Worm (Caenorhabditis elegans): ENCODE results near the gene K08B4.7.

- TF ChIP-seq aly-2 (tag; optimal IDR thresholded peaks at IDR 0.05) (no peak), nhr-76 (tag; optimal IDR thresholded peaks at IDR 0.05) (no peak), mdl-1 (tag; optimal IDR thresholded peaks at IDR 0.05) (no peak), mep-1 (tag; optimal IDR thresholded peaks at IDR 0.05) (no peak), nhr-10 (tag; optimal IDR thresholded peaks at IDR 0.05) (no peak), unc-130 (GFP tag; optimal IDR thresholded peaks at IDR 0.05) (no peak), ZK546.5 (tag; optimal IDR thresholded peaks at IDR 0.05) (no peak), daf-19 (GFP tag; conservative IDR thresholded peaks at IDR 0.05) (no peak), lsy-2 (tag; optimal IDR thresholded peaks at IDR 0.05) (no peak)
These were observed 3.2 kb upstream of the K08B4.7 start, which contains the start of gene lag-1 for ce11 chrIV:6095357-6095858.

Data from whole organism, L4 larva.